Worm (Caenorhabditis elegans) whole organism, early embryonic: ENCODE data around the gene rpl-28.

ENCODE experiments used
- B0310.2 ChIP-seq: sonication (generic microtip); optimal IDR thresholded peaks from 2 replicates; lab custom pipeline; 2016; ENCODE audit warnings: mild to moderate bottlenecking, missing genetic modification characterization, missing compliant biosample characterization
- aly-1 ChIP-seq: sonication (generic microtip); optimal IDR thresholded peaks from 2 replicates; lab custom pipeline; 2016; ENCODE audit warnings: missing genetic modification characterization, missing compliant biosample characterization
- ama-1 ChIP-seq: fragments of 150-350 bp; optimal IDR thresholded peaks from 2 replicates; lab custom pipeline; 2014
- ceh-13 ChIP-seq: fragments of 200-800 bp; sonication (Bioruptor generic); optimal IDR thresholded peaks from 2 replicates; lab custom pipeline; 2018; ENCODE audit warnings: mild to moderate bottlenecking, missing genetic modification characterization, missing compliant biosample characterization
- flt-1 ChIP-seq: fragments of 200-800 bp; sonication (Bioruptor generic); IDR thresholded peaks from 2 replicates; pipeline ENCODE4 v1.3.6; 2022; ENCODE audit warnings: missing genetic modification characterization, missing compliant biosample characterization
- hmbx-1 ChIP-seq: sonication (generic microtip); optimal IDR thresholded peaks from 2 replicates; lab custom pipeline; 2016; ENCODE audit warnings: mild to moderate bottlenecking, missing genetic modification characterization, missing compliant biosample characterization
- hmg-4 ChIP-seq: fragments of 200-800 bp; sonication (Bioruptor generic); optimal IDR thresholded peaks from 2 replicates; lab custom pipeline; 2018; ENCODE audit warnings: mild to moderate bottlenecking, missing genetic modification characterization, missing compliant biosample characterization
- hnd-1 ChIP-seq: sonication (generic microtip); optimal IDR thresholded peaks from 2 replicates; lab custom pipeline; 2016; ENCODE audit warnings: missing genetic modification characterization, missing compliant biosample characterization
- scrt-1 ChIP-seq: fragments of 200-800 bp; sonication (Bioruptor generic); IDR thresholded peaks from 2 replicates; pipeline ENCODE4 v1.3.6; 2022; ENCODE audit warnings: missing genetic modification characterization, missing compliant biosample characterization
- sea-1 ChIP-seq: fragments of 200-800 bp; sonication (Bioruptor generic); conservative IDR thresholded peaks from 2 replicates; pipeline ENCODE4 v1.3.6; 2022; ENCODE audit warnings: missing genetic modification characterization, missing compliant biosample characterization
- tbx-37 ChIP-seq: fragments of 200-800 bp; sonication (Bioruptor generic); conservative IDR thresholded peaks from 2 replicates; pipeline ENCODE4 v1.3.6; 2022; ENCODE audit warnings: missing genetic modification reagents, missing genetic modification characterization, missing compliant biosample characterization
- tra-4 ChIP-seq: sonication (generic microtip); optimal IDR thresholded peaks from 2 replicates; lab custom pipeline; 2017; ENCODE audit warnings: missing genetic modification characterization, missing compliant biosample characterization

DNA sequence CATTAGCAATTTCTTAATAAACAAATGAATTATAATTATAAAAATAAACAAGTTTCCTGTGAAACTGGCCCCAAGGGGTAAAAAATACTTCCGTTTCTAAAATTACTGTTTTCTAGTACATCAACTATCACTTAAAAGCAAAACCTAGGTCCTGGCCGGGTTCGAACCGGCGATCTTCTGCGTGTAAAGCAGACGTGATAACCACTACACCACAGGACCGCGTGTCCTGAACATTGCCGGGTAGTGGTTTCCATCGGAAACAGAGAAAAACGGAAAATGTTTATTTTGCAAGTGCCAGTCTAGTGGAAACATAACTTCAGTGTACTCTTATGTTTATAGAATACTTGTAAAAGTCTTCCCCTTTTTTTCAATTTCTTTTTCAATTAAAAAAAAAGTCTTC lies 44.7 kb downstream of the rpl-28 start:
- TF ChIP-seq ama-1 (lab: Kevin White, UChicago) (no peak), hmbx-1 (tag; lab: Kevin White, UChicago) (no peak), hnd-1 (no peak), tbx-37 (GFP tag; lab: Robert Waterston, UW) (no peak), hmg-4 (GFP tag; lab: Kevin White, UChicago) (no peak), tra-4 (tag; lab: Kevin White, UChicago) (no peak), ceh-13 (GFP tag; lab: Kevin White, UChicago) (no peak), scrt-1 (no peak), flt-1 (no peak), aly-1 (tag; lab: Kevin White, UChicago) (no peak), B0310.2 (tag; lab: Kevin White, UChicago) (no peak), sea-1 (GFP tag; lab: Robert Waterston, UW) (no peak)
